Fruit fly (Drosophila melanogaster) S2 (cell line): ENCODE data around the gene Cpr78Cb.

Source experiments
- CG8478 ChIP-seq: fragments of >200 bp; optimal IDR thresholded peaks from 2 replicates; lab custom pipeline; 2018
- CTCF ChIP-seq, 2 experiments: fragments of >200 bp; optimal IDR thresholded peaks; 2 replicates each; lab custom pipeline; 2018

- TF ChIP-seq CG8478, result no peak
- no peak for TF ChIP-seq CTCF (optimal IDR thresholded peaks at IDR 0.05; lab: Kevin White, UChicago)
Observed at dm6 chr3L:21299203-21299602, 4.9 kb downstream of the Cpr78Cb start.
